Worm (Caenorhabditis elegans): ENCODE data around the gene Y69H2.1.

Gene Y69H2.1

ce11 chrV:18631966-18632531, 9.7 kb upstream of the Y69H2.1 start:
- TF ChIP-seq unc-62 (GFP tag; optimal IDR thresholded peaks at IDR 0.05): no peak

ce11 chrV:18628907-18629306, 6.5 kb upstream of the Y69H2.1 start:
- TF ChIP-seq unc-62 (GFP tag; optimal IDR thresholded peaks at IDR 0.05): no peak

DNA sequence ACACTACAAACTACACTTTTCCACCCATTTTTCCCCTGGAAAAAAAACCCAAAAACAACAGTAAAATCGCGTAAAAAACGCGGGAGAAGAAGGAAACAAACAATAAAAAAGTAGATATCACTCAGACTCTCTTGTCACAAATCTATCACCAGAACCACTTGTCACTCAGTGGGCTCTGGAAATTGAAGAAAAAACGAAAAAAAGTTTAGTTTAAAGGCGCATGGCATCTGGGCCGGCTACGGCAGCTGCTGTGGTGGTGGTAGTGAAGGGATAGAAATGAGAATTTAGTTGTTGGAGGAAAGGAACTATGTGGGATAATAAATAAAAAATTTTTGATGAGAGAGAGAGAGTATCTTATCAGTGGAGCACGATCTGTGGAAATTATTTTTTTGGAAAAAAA, 5.1 kb upstream of the Y69H2.1 start:
- no peak for TF ChIP-seq unc-62 (GFP tag; optimal IDR thresholded peaks at IDR 0.05)

DNA sequence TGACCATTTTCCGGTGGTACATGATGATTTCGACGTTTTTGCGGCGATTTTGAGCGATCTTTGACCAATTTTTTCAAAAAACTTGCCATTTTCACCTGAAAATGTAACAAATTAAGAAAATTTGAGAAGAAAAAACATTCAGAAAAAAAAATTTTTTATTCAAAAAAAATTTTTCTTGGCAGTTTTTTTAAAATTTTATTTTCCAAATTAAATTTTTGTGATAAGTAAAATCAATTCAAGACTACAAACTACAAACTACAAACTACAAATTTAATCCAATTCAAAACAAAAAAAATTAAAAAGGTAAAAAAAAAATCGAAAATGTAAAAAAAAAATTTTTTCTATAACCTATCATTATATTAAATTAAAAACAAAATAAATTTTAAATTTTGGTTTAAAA, 4.4 kb upstream of the Y69H2.1 start, which contains the start of gene Y69H2.15:
Y69H2.15 (minus strand) TSS at position 101 of the 400 bp plus-strand sequence.
- no peak for TF ChIP-seq unc-62 (GFP tag; optimal IDR thresholded peaks at IDR 0.05)

DNA sequence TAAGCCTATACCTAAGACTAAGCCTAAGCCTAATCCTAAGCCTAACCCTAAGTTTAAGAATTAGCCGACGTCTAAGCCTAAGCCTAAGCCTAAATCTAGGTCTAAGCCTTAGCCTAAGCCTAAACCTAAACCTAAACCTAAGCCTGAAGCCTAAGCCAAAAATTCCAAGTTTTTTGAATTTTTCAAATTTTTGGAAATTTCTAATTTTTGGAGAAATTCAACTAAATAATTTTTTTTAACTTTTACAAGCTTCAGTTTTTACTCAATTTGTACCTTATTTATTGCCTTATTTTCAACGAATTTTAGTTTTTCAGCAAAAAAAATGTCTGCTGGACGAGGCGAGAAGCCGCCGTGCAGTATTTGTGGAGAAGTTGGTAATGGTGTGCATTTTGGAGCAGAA, 6.1 kb downstream of the Y69H2.1 start, which contains the start of gene nhr-70:
nhr-70 (plus strand) TSS at position 301 of the 400 bp plus-strand sequence.
- TF ChIP-seq unc-62 (GFP tag; optimal IDR thresholded peaks at IDR 0.05): no peak

DNA sequence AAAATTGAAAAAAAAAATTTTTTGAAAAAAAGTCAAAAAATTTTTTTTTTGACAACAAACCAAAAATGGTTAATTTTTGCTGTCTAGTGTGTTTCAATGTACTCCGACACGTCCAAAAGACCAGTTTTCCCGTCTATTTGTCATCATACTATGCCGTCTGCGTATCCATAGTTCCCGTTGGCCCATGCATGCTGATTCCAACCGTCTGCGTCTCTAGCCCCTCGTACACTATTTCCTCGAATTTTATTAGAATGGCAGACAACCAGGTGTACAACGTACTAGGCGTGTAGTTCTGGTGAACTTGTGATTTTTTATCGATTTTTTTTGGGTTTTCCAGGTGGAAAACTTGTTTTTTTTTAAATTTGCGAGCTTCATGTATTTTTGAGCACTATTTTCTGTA, 7.9 kb downstream of the Y69H2.1 start:
- no peak for TF ChIP-seq unc-62 (GFP tag; optimal IDR thresholded peaks at IDR 0.05)

DNA sequence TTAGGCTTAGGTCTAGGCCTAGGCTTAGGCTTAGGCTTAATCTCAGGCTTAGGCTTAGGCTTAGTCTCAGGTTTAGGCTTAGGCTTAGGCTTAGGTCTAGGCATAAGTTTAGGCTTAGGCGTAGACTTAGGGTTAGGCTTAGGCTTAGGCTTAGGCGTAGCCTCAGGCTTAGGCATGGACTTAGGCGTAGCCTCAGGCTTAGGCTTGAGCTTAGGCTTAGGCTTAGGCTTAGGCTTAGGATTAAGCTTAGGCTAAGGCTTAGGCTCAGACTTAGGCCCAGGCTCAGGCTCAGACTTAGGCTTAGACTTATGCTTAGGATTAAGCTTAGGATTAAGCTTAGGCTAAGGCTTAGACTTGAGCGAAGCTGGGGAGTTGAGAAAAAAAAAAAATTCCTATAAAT, 9.2 kb downstream of the Y69H2.1 start:
- TF ChIP-seq unc-62 (GFP tag; optimal IDR thresholded peaks at IDR 0.05): no peak

DNA sequence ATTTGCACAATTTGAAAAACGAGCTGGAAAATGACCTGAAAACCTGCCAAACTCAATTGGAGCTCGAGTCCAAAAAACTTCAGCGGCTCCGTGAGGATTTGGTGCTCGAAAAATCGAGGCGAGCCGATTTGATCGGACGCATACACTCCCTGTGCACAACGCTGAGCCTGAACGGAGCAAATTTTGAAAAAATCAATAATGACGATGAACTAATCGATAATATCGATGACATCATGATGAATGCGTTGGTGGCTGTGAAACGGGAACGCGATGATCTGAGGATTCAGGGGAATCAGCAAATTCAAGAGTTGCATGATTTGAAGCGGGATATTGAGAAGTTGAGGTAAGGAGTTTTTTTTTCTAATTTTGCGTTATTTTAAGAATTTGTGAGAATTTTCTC, 16.9 kb downstream of the Y69H2.1 start:
- TF ChIP-seq unc-62 (GFP tag; optimal IDR thresholded peaks at IDR 0.05): no peak

ce11 chrV:18597779-18598178, 24.6 kb downstream of the Y69H2.1 start:
- no peak for TF ChIP-seq unc-62 (GFP tag; optimal IDR thresholded peaks at IDR 0.05)

ce11 chrV:18596240-18596639, 26.1 kb downstream of the Y69H2.1 start:
- no peak for TF ChIP-seq unc-62 (GFP tag; optimal IDR thresholded peaks at IDR 0.05)

- no peak for TF ChIP-seq unc-62 (GFP tag; optimal IDR thresholded peaks at IDR 0.05)
Measured at ce11 chrV:18592448-18592847, 29.9 kb downstream of the Y69H2.1 start, which contains the start of gene grdn-1. grdn-1 (plus strand) TSS chrV:18592748.

DNA sequence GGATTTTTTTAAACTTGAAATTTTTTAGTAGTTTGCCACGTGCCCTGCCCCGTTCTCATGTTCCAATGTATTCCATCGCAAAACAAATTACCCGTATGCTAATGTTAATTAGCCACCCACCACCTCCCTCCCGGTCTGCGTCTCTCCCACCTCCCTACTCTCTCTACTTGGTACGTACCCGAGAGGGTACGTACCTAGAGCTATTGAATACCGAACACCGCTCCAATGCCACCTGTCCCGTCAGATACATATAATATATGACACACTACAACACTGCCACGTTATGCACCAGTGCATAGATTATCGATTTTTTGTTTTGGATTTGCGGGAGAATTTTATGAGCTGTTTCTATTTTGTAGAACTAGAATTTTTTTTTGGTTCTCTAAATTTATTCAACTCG, 32.8 kb downstream of the Y69H2.1 start:
- no peak for TF ChIP-seq unc-62 (GFP tag; optimal IDR thresholded peaks at IDR 0.05)

DNA sequence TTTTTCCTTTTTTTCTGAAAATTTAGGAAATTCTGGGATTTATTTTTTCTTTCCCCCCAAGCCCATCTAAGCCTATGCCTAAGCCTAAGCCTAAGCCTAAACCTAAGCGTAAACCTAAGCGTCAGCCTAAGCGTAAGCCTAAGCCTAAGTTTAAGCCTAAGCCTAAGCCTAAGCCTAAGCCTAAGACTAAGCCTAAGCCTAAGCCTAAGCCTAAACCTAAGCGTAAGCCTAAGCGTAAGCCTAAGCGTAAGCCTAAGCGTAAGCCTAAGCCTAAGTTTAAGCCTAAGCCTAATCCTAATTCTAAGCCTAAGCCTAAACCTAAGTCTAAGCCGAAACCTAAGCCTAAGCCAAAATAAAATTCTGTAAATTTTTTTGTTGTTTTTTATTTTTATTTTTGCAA, 34.4 kb downstream of the Y69H2.1 start:
- TF ChIP-seq unc-62 (GFP tag; optimal IDR thresholded peaks at IDR 0.05): no peak

DNA sequence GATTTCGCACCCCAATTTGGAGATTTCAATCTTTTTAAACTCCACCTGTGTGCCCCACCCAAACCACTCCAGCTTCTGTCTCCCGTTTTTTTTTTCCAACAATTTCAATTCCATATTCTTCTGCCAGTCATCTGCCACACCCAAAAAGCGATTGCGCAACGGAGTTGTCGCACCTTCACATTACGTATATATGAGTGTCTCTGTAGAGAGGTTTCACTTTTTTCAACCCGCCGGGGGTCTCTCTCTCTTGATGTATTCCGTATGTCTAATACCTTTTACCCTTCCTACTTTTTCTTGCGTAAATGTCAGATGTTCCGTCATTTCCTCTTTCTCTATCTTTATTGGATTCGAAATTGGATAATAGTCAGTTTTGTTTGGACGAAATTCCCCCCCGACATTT, 35.4 kb downstream of the Y69H2.1 start:
- no peak for TF ChIP-seq unc-62 (GFP tag; optimal IDR thresholded peaks at IDR 0.05)

- no peak for TF ChIP-seq unc-62 (GFP tag; optimal IDR thresholded peaks at IDR 0.05)
Measured at ce11 chrV:18585102-18585501, 37.3 kb downstream of the Y69H2.1 start.

ce11 chrV:18582358-18582757, 40.0 kb downstream of the Y69H2.1 start, which contains the start of gene txt-14:
txt-14 (plus strand) TSS chrV:18582658.
- TF ChIP-seq unc-62 (GFP tag; optimal IDR thresholded peaks at IDR 0.05): no peak

DNA sequence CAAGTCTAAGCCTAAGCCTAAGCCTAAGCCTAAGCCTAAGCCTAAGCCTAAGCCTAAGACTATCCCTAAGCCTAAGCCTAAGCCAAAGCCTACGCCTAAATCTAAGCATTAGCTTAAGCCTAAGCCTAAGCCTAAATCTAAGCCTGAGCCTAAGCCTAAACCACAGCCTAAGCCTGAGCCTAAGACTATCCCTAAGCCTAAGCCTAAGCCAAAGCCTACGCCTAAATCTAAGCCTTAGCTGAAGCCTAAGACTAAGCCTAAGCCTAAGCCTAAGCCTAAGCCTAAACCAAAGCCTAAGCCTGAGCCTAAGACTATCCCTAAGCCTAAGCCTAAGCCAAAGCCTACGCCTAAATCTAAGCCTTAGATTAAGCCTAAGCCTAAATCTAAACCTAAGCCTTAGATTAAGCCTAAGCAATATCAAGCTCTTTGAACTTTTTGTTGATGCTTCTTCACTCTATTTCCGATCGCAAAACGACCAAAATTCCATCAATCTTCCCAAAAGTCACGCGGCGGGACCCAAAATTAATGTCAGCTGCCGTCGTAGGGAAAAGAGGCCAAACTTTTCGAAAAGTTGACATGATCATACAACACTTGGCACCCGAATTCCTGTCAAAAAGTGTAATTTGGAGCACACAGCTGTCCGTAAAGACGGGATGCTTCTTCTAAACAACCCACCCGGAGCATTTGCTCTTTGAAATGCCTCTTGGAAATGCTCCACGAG, 40.8 kb downstream of the Y69H2.1 start:
- TF ChIP-seq unc-62 (GFP tag; optimal IDR thresholded peaks at IDR 0.05): no peak

Measured in whole organism, dauer.